Worm (Caenorhabditis elegans): Measurements from ENCODE around the gene mat-2.

Gene mat-2

ce11 chrII:11156160-11156559 is 43.6 kb downstream of the mat-2 start:
- TF ChIP-seq ztf-11 (tag; optimal IDR thresholded peaks at IDR 0.05) (no peak), elt-3 (tag; optimal IDR thresholded peaks at IDR 0.05) (no peak), hlh-1 (tag; optimal IDR thresholded peaks at IDR 0.05) (no peak), elt-1 (tag; optimal IDR thresholded peaks at IDR 0.05; ENCODE audit: borderline replicate concordance, insufficient read depth) (no peak), unc-120 (tag; optimal IDR thresholded peaks at IDR 0.05; ENCODE audit: poor library complexity, severe bottlenecking) (no peak), nhr-76 (tag; optimal IDR thresholded peaks at IDR 0.05) (no peak), nhr-28 (tag; optimal IDR thresholded peaks at IDR 0.05) (no peak)

ce11 chrII:11157660-11158059 is 45.1 kb downstream of the mat-2 start:
- TF ChIP-seq sptf-1 (tag; optimal IDR thresholded peaks at IDR 0.05), result peak; percentile 71
- TF ChIP-seq bed-3 (GFP tag; optimal IDR thresholded peaks at IDR 0.05), result peak; percentile 52
- peak; percentile 61 for TF ChIP-seq ham-2 (GFP tag; optimal IDR thresholded peaks at IDR 0.05)
- peak; percentile 70 for TF ChIP-seq unc-120 (tag; optimal IDR thresholded peaks at IDR 0.05; ENCODE audit: poor library complexity, severe bottlenecking)
- peak; percentile 52 for TF ChIP-seq mls-2 (tag; optimal IDR thresholded peaks at IDR 0.05)
- no peak for TF ChIP-seq snpc-4 (tag; optimal IDR thresholded peaks at IDR 0.05)
- TF ChIP-seq hlh-1 (tag; optimal IDR thresholded peaks at IDR 0.05), result no peak
- TF ChIP-seq cnd-1 (tag; optimal IDR thresholded peaks at IDR 0.05), result peak; percentile 13
- peak; percentile 47 for TF ChIP-seq M03D4.4 (tag; optimal IDR thresholded peaks at IDR 0.05)
- TF ChIP-seq drap-1 (GFP tag; optimal IDR thresholded peaks at IDR 0.05), result peak; percentile 60
- no peak for TF ChIP-seq unc-62 (GFP tag; optimal IDR thresholded peaks at IDR 0.05)

- TF ChIP-seq pha-4 (tag; optimal IDR thresholded peaks at IDR 0.05), result no peak
Observed at ce11 chrII:11161675-11162074, 49.2 kb downstream of the mat-2 start.

ce11 chrII:11162390-11162789 is 49.9 kb downstream of the mat-2 start, which contains the start of gene ptr-13:
Gene ptr-13 (minus strand): TSS chrII:11162481.
- TF ChIP-seq lin-13 (tag; optimal IDR thresholded peaks at IDR 0.05) (no peak), zip-8 (tag; optimal IDR thresholded peaks at IDR 0.05) (no peak), ceh-39 (tag; optimal IDR thresholded peaks at IDR 0.05) (no peak), nhr-237 (tag; optimal IDR thresholded peaks at IDR 0.05) (no peak), sem-2 (GFP tag; optimal IDR thresholded peaks at IDR 0.05) (no peak), lsy-2 (tag; optimal IDR thresholded peaks at IDR 0.05) (no peak), lin-32 (GFP tag; optimal IDR thresholded peaks at IDR 0.05) (no peak), ceh-43 (GFP tag; optimal IDR thresholded peaks at IDR 0.05) (no peak), ces-1 (GFP tag; optimal IDR thresholded peaks at IDR 0.05) (no peak), mab-5 (tag; optimal IDR thresholded peaks at IDR 0.05) (no peak), M03D4.4 (tag; optimal IDR thresholded peaks at IDR 0.05) (no peak)

ce11 chrII:11163291-11163690 is 50.8 kb downstream of the mat-2 start:
- no peak for TF ChIP-seq nhr-2 (tag; optimal IDR thresholded peaks at IDR 0.05)
- TF ChIP-seq ceh-83 (GFP tag; optimal IDR thresholded peaks at IDR 0.05), result no peak
- TF ChIP-seq zip-8 (tag; optimal IDR thresholded peaks at IDR 0.05), result no peak
- TF ChIP-seq unc-62 (GFP tag; optimal IDR thresholded peaks at IDR 0.05), result no peak
- TF ChIP-seq nhr-237 (tag; optimal IDR thresholded peaks at IDR 0.05), result no peak
- no peak for TF ChIP-seq ces-1 (GFP tag; optimal IDR thresholded peaks at IDR 0.05)
- TF ChIP-seq lsy-2 (tag; optimal IDR thresholded peaks at IDR 0.05), result no peak
- TF ChIP-seq mls-2 (tag; optimal IDR thresholded peaks at IDR 0.05), result no peak
- no peak for TF ChIP-seq mab-5 (tag; optimal IDR thresholded peaks at IDR 0.05)
- no peak for TF ChIP-seq elt-3 (tag; optimal IDR thresholded peaks at IDR 0.05)
- TF ChIP-seq ceh-39 (tag; optimal IDR thresholded peaks at IDR 0.05), result no peak
- no peak for TF ChIP-seq lin-13 (tag; optimal IDR thresholded peaks at IDR 0.05)
- TF ChIP-seq sem-2 (GFP tag; optimal IDR thresholded peaks at IDR 0.05), result no peak
- no peak for TF ChIP-seq blmp-1 (tag; optimal IDR thresholded peaks at IDR 0.05)
- TF ChIP-seq unc-120 (tag; optimal IDR thresholded peaks at IDR 0.05; ENCODE audit: poor library complexity, severe bottlenecking), result no peak
- TF ChIP-seq drap-1 (GFP tag; optimal IDR thresholded peaks at IDR 0.05), result no peak
- no peak for TF ChIP-seq snpc-4 (tag; optimal IDR thresholded peaks at IDR 0.05)
- no peak for TF ChIP-seq cnd-1 (tag; optimal IDR thresholded peaks at IDR 0.05)
- TF ChIP-seq mep-1 (tag; optimal IDR thresholded peaks at IDR 0.05), result no peak

- TF ChIP-seq ces-1 (GFP tag; optimal IDR thresholded peaks at IDR 0.05), result peak; percentile 48
- peak; percentile 10 for TF ChIP-seq sptf-1 (tag; optimal IDR thresholded peaks at IDR 0.05)
- no peak for TF ChIP-seq ceh-43 (GFP tag; optimal IDR thresholded peaks at IDR 0.05)
Observed at ce11 chrII:11166414-11166813, 53.9 kb downstream of the mat-2 start.
